Fruit fly (Drosophila melanogaster) whole organism, pupa: ENCODE measurements around the gene CG32986.

Source experiments
- CG10348 ChIP-seq: fragments of 200-800 bp; sonication (Bioruptor generic); IDR thresholded peaks from 2 replicates; pipeline ENCODE4 v1.3.6; 2022; ENCODE audit warnings: missing biosample characterization, missing genetic modification characterization
- CG15710 ChIP-seq: fragments of 200-800 bp; sonication (Bioruptor generic); optimal IDR thresholded peaks from 2 replicates; lab custom pipeline; 2018; ENCODE audit warnings: missing biosample characterization, mild to moderate bottlenecking, missing genetic modification characterization, moderate library complexity
- EcR ChIP-seq: fragments of 200-800 bp; sonication (Bioruptor generic); optimal IDR thresholded peaks from 3 replicates; lab custom pipeline; 2019; ENCODE audit warnings: missing biosample characterization, missing genetic modification characterization, mild to moderate bottlenecking, moderate library complexity, missing genetic modification reagents
- fd96Ca ChIP-seq: fragments of 200-800 bp; sonication (Bioruptor generic); IDR thresholded peaks from 3 replicates; pipeline ENCODE4 v1.3.6; 2022; ENCODE audit warnings: missing biosample characterization, missing genetic modification characterization

dm6 chr2L:8881095-8881494, 18.5 kb downstream of the CG32986 start:
- no peak for TF ChIP-seq CG15710 (tag; lab: Kevin White, UChicago)
- TF ChIP-seq CG10348 (GFP tag; lab: Robert Waterston, UW), result no peak
- TF ChIP-seq fd96Ca (GFP tag; lab: Robert Waterston, UW), result no peak
- TF ChIP-seq EcR (GFP tag; lab: Kevin White, UChicago), result no peak
